Fruit fly (Drosophila melanogaster): ENCODE measurements around the gene Glyp.

The Glyp gene

DNA sequence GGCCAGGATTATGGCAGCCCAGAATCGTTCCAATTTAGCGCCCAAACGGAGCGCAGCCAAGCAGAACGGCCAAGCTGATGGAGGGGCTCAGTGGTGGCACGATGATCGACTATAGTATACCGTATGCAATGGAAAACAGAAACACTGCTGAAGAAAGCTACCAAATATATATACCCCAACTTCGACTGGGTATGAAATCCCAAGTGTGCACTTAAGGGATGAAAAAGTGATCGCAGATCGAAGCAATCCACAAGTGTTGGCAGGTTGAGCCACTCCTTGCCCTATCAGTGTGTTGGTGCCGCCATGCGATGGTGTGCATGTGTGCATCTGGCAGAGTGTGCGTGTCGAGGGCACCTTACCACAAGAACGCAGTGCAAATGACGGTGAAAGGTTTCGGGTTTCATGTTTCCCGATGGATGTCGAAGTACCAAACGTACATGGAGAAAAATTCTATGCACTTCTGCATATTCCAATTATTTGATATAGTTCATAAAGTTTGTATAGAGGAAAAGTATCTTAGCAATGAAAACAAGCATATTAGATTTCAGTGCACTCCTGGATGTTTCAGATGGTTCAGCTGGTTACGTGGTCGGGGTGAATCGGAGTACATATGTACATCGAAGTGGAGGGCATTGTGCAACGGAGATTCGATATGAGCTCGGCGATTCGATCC lies 51.5 kb downstream of the Glyp start (continued):
- TF ChIP-seq CG15011 (GFP tag; optimal IDR thresholded peaks at IDR 0.05) = no peak
- TF ChIP-seq chn (GFP tag; optimal IDR thresholded peaks at IDR 0.05) = no peak
- TF ChIP-seq CG31441 (GFP tag; IDR thresholded peaks at IDR 0.05) = no peak
- TF ChIP-seq CG18764 (GFP tag; optimal IDR thresholded peaks at IDR 0.05) = no peak
- no peak for TF ChIP-seq CG5245 (GFP tag; optimal IDR thresholded peaks at IDR 0.05)
- TF ChIP-seq BtbVII (GFP tag; optimal IDR thresholded peaks at IDR 0.05) = no peak
- peak; percentile 16; the same call in 1 of the 2 replicates for TF ChIP-seq CG8765 (GFP tag; IDR thresholded peaks at IDR 0.05)
- TF ChIP-seq pan (optimal IDR thresholded peaks at IDR 0.05) = peak in 1 of 2 experiments; percentile 83
- TF ChIP-seq pan (GFP tag; optimal IDR thresholded peaks at IDR 0.05 in 1 of 2, IDR thresholded peaks at IDR 0.05 in 1 of 2) = peak in 1 of 2 experiments; percentile 57
- no peak for TF ChIP-seq seq (GFP tag; IDR thresholded peaks at IDR 0.05)
- peak; percentile 69 for TF ChIP-seq Kr (GFP tag; optimal IDR thresholded peaks at IDR 0.05)
- TF ChIP-seq lab (GFP tag; optimal IDR thresholded peaks at IDR 0.05) = no peak
- no peak for TF ChIP-seq Opbp (GFP tag; IDR thresholded peaks at IDR 0.05; ENCODE audit: partially characterized antibody)
- peak; percentile 65 for TF ChIP-seq nerfin-2 (GFP tag; IDR thresholded peaks at IDR 0.05; ENCODE audit: partially characterized antibody)
- TF ChIP-seq ap (GFP tag; IDR thresholded peaks at IDR 0.05) = no peak
- TF ChIP-seq MBD-R2 (GFP tag; IDR thresholded peaks at IDR 0.05) = no peak
- TF ChIP-seq odd (GFP tag; optimal IDR thresholded peaks at IDR 0.05) = no peak
- TF ChIP-seq sug (tag; optimal IDR thresholded peaks at IDR 0.05) = no peak
- TF ChIP-seq zf30C (GFP tag; optimal IDR thresholded peaks at IDR 0.05) = peak; percentile 99
- peak; percentile 38 for TF ChIP-seq CG1603 (tag; optimal IDR thresholded peaks at IDR 0.05)
- peak; percentile 20; the same call in 1 of the 2 replicates for TF ChIP-seq ara (GFP tag; IDR thresholded peaks at IDR 0.05)
- TF ChIP-seq CG4617 (GFP tag; optimal IDR thresholded peaks at IDR 0.05; ENCODE audit: borderline replicate concordance) = no peak
- no peak for TF ChIP-seq run (tag; optimal IDR thresholded peaks at IDR 0.05)
- no peak for TF ChIP-seq CG12104 (GFP tag; optimal IDR thresholded peaks at IDR 0.05)
- no peak for TF ChIP-seq CG10147 (GFP tag; optimal IDR thresholded peaks at IDR 0.05)
- peak; percentile 52 for TF ChIP-seq CG15696 (tag; optimal IDR thresholded peaks at IDR 0.05)
- TF ChIP-seq lilli (GFP tag; optimal IDR thresholded peaks at IDR 0.05) = no peak
- no peak for TF ChIP-seq salm (tag; optimal IDR thresholded peaks at IDR 0.05)
- TF ChIP-seq pita (GFP tag; optimal IDR thresholded peaks at IDR 0.05) = no peak
- no peak for TF ChIP-seq CG3163 (GFP tag; optimal IDR thresholded peaks at IDR 0.05)
- no peak for TF ChIP-seq sob (GFP tag; IDR thresholded peaks at IDR 0.05)
- no peak for TF ChIP-seq NK7.1 (GFP tag; optimal IDR thresholded peaks at IDR 0.05)
- TF ChIP-seq emc (GFP tag; optimal IDR thresholded peaks at IDR 0.05) = no peak
- TF ChIP-seq knrl (GFP tag; IDR thresholded peaks at IDR 0.05; ENCODE audit: partially characterized antibody) = no peak
- TF ChIP-seq CG2875 (GFP tag; optimal IDR thresholded peaks at IDR 0.05) = no peak
- TF ChIP-seq CG6765 (GFP tag; optimal IDR thresholded peaks at IDR 0.05) = no peak
- no peak for TF ChIP-seq btn (GFP tag; optimal IDR thresholded peaks at IDR 0.05)
- no peak for TF ChIP-seq H2.0 (GFP tag; IDR thresholded peaks at IDR 0.05)
- TF ChIP-seq CG8478 (optimal IDR thresholded peaks at IDR 0.05) = peak; percentile 66
- TF ChIP-seq CG12219 (GFP tag; optimal IDR thresholded peaks at IDR 0.05) = no peak
- TF ChIP-seq Oaz (GFP tag; IDR thresholded peaks at IDR 0.05) = no peak
- no peak for TF ChIP-seq stwl (tag; optimal IDR thresholded peaks at IDR 0.05)
- TF ChIP-seq Abd-B (GFP tag; optimal IDR thresholded peaks at IDR 0.05) = no peak
- no peak for TF ChIP-seq nerfin-1 (tag; optimal IDR thresholded peaks at IDR 0.05)
- no peak for TF ChIP-seq CG3847 (GFP tag; IDR thresholded peaks at IDR 0.05)
- TF ChIP-seq NC2β (GFP tag; optimal IDR thresholded peaks at IDR 0.05) = no peak
- TF ChIP-seq bab2 (GFP tag; optimal IDR thresholded peaks at IDR 0.05) = no peak
- no peak for TF ChIP-seq CG18599 (GFP tag; optimal IDR thresholded peaks at IDR 0.05)
- no peak for TF ChIP-seq mam (GFP tag; optimal IDR thresholded peaks at IDR 0.05)
- no peak for TF ChIP-seq CG2116 (GFP tag; optimal IDR thresholded peaks at IDR 0.05)
- TF ChIP-seq Sox102F (GFP tag; optimal IDR thresholded peaks at IDR 0.05) = no peak
